Fruit fly (Drosophila melanogaster): ENCODE results near the gene CG42713.

DNA sequence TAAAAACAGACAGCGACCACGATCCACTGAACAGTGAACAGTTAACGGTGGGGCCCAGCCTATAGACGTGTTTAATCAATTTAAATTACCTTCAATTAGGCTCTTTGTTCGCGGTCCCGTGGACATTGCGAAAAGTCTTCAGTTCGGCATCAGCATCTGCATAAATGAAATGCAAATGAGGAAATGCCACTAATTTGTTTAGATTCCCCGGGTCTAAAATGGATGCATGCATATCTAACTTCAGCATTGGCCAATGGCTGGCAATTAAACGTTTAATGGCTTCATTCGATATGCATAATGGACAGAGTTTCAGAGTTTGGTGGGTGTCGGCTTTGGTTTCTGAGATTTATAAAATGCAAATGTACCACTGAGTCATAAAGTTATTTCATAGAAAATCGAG lies 10.6 kb downstream of the CG42713 start:
- TF ChIP-seq CG1529 (GFP tag; optimal IDR thresholded peaks at IDR 0.05) (no peak), ssp (GFP tag; IDR thresholded peaks at IDR 0.05) (no peak), pum (GFP tag; optimal IDR thresholded peaks at IDR 0.05) (no peak), CG11696 (GFP tag; IDR thresholded peaks at IDR 0.05) (no peak)

Measured in whole organism, embryonic.